Worm (Caenorhabditis elegans): ENCODE results near the gene F22B8.3.
"Not testable (repeated sequence)": the region's sequence is repeated elsewhere in the genome, so short reads cannot be mapped to it uniquely, and the experiment has no call there.

- TF ChIP-seq pqm-1 (tag; optimal IDR thresholded peaks at IDR 0.05); pag-3 (tag; optimal IDR thresholded peaks at IDR 0.05; ENCODE audit: borderline replicate concordance, insufficient read depth); aly-2 (tag; optimal IDR thresholded peaks at IDR 0.05); fkh-10 (GFP tag; optimal IDR thresholded peaks at IDR 0.05); mab-9 (GFP tag; IDR thresholded peaks at IDR 0.05); F16B12.6 (tag; optimal IDR thresholded peaks at IDR 0.05); nhr-11 (tag; optimal IDR thresholded peaks at IDR 0.05); sup-37 (GFP tag; optimal IDR thresholded peaks at IDR 0.05); lin-39 (tag; optimal IDR thresholded peaks at IDR 0.05); unc-86 (tag; optimal IDR thresholded peaks at IDR 0.05); ama-1 (optimal IDR thresholded peaks at IDR 0.05); egl-27 (tag; optimal IDR thresholded peaks at IDR 0.05); jun-1 (tag; optimal IDR thresholded peaks at IDR 0.05): not testable (repeated sequence)
- TF ChIP-seq ztf-11 (tag; optimal IDR thresholded peaks at IDR 0.05): peak in 1 of 2 experiments; percentile 63
Measured at ce11 chrV:16041925-16042742, 48.7 kb upstream of the F22B8.3 start, which contains the start of the genes his-2 and his-1.

All from whole organism, L1 larva.